Fruit fly (Drosophila melanogaster): ENCODE data around the gene CG14551.

DNA sequence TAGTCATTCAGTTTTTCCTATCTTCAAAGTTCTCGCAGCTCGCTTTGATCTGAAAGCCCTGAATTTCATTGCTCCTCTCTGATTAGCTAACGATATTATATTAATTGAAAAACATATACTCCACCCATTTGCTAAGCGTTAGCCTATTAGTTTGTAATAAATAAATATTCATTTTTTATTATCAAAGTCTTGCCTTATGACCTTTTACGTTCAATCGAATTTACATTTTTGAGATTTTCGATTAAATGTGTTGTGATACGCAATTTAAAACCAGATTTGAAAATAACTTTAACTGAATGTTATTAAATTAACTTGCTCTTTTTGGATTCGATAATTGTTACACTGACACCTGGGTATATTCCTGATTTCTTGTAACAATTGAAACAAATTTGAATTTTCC lies at the start of gene CG14551:
- TF ChIP-seq dati (GFP tag; IDR thresholded peaks at IDR 0.05) (no peak), lab (GFP tag; optimal IDR thresholded peaks at IDR 0.05) (no peak), crc (GFP tag; optimal IDR thresholded peaks at IDR 0.05) (no peak)

All from whole organism, embryonic.